Worm (Caenorhabditis elegans): ENCODE data around the gene apy-1.

- no peak for TF ChIP-seq nhr-237 (tag; optimal IDR thresholded peaks at IDR 0.05)
- no peak for TF ChIP-seq nhr-28 (tag; optimal IDR thresholded peaks at IDR 0.05)
- TF ChIP-seq zip-8 (tag; optimal IDR thresholded peaks at IDR 0.05), result no peak
- no peak for TF ChIP-seq ztf-11 (tag; optimal IDR thresholded peaks at IDR 0.05)
- TF ChIP-seq lin-32 (GFP tag; optimal IDR thresholded peaks at IDR 0.05), result no peak
- TF ChIP-seq elt-3 (tag; optimal IDR thresholded peaks at IDR 0.05), result no peak
- no peak for TF ChIP-seq lin-13 (tag; optimal IDR thresholded peaks at IDR 0.05)
- TF ChIP-seq hlh-1 (tag; optimal IDR thresholded peaks at IDR 0.05), result no peak
These were observed 10.5 kb downstream of the apy-1 start, which contains the start of the genes PDB1.1 and F08C6.5 for ce11 chrX:7558928-7559455.
